Fruit fly (Drosophila melanogaster) Kc167 (cell line): ENCODE measurements around the gene CG14453.
"Not testable (repeated sequence)": the region's sequence is repeated elsewhere in the genome, so short reads cannot be mapped to it uniquely, and the experiment has no call there.

Experiments used
- Myc ChIP-seq: fragments of >200 bp; optimal IDR thresholded peaks from 2 replicates; lab custom pipeline; 2017; ENCODE audit warnings: missing external identifiers
- h ChIP-seq: fragments of >200 bp; optimal IDR thresholded peaks from 3 replicates; lab custom pipeline; 2018; ENCODE audit warnings: missing external identifiers
- insv ChIP-seq: fragments of >200 bp; optimal IDR thresholded peaks from 3 replicates; lab custom pipeline; 2018; ENCODE audit warnings: missing external identifiers
- psq ChIP-seq: fragments of >200 bp; optimal IDR thresholded peaks from 2 replicates; lab custom pipeline; 2017; ENCODE audit warnings: missing external identifiers

- TF ChIP-seq Myc; psq; h (lab: Kevin White, UChicago); insv: not testable (repeated sequence)
Observed at dm6 chr3L:22720694-22721270, 26.9 kb downstream of the CG14453 start, which contains the start of gene mael.
